Worm (Caenorhabditis elegans): ENCODE data around the gene F55C5.10.

Gene F55C5.10

DNA sequence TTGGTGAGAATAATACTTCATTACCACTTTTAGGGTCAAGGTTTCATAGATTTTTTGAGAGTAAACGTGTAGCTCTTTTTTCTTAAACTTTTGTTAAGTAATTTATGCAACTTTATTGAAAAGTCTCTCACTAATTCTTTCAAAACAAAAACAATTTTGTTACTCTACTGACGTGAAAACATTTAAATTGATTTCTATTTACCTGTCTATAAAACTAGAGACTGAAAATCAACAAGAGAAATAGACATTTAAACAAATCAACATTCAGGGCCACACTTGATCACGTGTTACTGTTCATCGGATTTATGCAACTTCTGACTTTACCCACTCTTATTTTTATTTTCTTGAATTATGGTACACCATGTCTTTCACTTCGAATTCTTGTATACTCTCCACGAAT is 26.9 kb upstream of the F55C5.10 start, which contains the start of gene ugt-55:
TSS of gene ugt-55 (plus strand) at position 301 of the 400 bp plus-strand sequence.
- TF ChIP-seq ztf-23 (GFP tag; IDR thresholded peaks at IDR 0.05) (no peak), T22C8.4 (GFP tag; IDR thresholded peaks at IDR 0.05) (no peak), ref-1 (GFP tag; conservative IDR thresholded peaks at IDR 0.05) (no peak), med-1 (GFP tag; optimal IDR thresholded peaks at IDR 0.05; ENCODE audit: insufficient read depth) (no peak), cog-1 (tag; optimal IDR thresholded peaks at IDR 0.05) (no peak), klf-2 (GFP tag; conservative IDR thresholded peaks at IDR 0.05) (no peak), flt-1 (GFP tag; IDR thresholded peaks at IDR 0.05) (no peak), ztf-29 (GFP tag; IDR thresholded peaks at IDR 0.05) (no peak), tab-1 (GFP tag; IDR thresholded peaks at IDR 0.05) (no peak)

DNA sequence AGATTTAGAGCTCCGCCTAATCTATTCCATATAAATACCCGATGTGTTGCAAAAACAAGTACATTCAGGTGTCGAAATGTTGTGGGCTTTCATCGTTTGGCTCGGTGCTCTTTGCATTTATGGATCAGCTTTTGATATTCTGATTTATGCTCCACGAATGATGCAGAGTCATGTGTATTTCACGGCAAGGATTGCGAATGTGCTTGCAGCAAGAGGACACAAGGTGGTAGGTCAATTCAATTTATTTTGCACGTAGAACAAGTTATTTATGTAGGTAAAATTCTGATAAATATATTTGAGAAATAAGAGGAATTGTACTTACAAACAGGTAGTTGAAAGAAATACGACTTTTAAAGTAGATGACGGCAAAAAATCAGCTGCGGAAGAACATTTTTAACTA is 24.4 kb upstream of the F55C5.10 start, which contains the start of gene ugt-56:
TSS of gene ugt-56 (plus strand) at position 61 of the 400 bp plus-strand sequence.
- TF ChIP-seq T22C8.4 (GFP tag; IDR thresholded peaks at IDR 0.05) (no peak), flt-1 (GFP tag; IDR thresholded peaks at IDR 0.05) (no peak)

DNA sequence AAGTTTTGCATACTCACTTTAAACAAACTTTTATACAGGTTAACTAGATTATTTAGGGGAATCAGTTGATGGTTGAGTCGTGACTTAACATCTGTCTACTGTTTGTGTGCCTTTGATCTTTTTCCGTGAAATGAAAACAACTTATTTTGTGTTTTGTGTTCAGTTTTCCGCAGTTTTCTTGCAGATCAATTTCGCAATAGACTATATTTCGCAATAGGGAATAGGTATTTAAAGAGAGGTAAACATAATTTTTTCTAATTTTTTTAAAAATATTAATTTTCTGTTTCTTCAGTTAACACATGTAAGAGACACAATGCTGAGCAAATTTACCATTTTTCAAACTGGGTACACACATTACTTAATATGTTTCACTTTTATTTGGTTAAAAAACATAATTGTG is 21.9 kb upstream of the F55C5.10 start, which contains the start of gene tbb-6:
TSS of gene tbb-6 (plus strand) at position 155 of the 400 bp plus-strand sequence.
- TF ChIP-seq T22C8.4 (GFP tag; IDR thresholded peaks at IDR 0.05) (no peak), ztf-29 (GFP tag; IDR thresholded peaks at IDR 0.05) (no peak), med-1 (GFP tag; optimal IDR thresholded peaks at IDR 0.05; ENCODE audit: insufficient read depth) (no peak), flt-1 (GFP tag; IDR thresholded peaks at IDR 0.05) (no peak), tab-1 (GFP tag; IDR thresholded peaks at IDR 0.05) (no peak), ztf-23 (GFP tag; IDR thresholded peaks at IDR 0.05) (no peak)

DNA sequence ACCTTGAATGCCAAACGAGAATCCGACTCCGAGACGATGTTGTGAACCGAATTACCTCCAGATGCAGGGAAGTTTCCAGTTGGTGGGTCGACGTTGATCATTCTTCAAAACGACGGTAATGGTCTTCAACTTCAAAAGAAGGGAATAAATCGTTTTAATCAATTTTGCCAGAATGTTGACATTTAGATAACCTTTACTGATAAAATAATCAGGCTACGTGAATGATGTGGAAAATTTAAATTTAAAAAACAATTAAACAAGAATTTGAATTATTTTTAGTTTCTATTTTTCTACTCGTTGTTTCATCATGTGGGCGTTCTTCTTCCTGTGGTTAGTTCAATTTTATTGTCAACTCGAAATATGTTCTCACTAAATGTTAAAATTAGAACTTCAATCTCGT is 19.6 kb upstream of the F55C5.10 start, which contains the start of gene ssp-35:
TSS of gene ssp-35 (minus strand) at position 101 of the 400 bp plus-strand sequence.
- TF ChIP-seq ztf-29 (GFP tag; IDR thresholded peaks at IDR 0.05) (no peak), flt-1 (GFP tag; IDR thresholded peaks at IDR 0.05) (no peak), ref-1 (GFP tag; conservative IDR thresholded peaks at IDR 0.05) (no peak), cog-1 (tag; optimal IDR thresholded peaks at IDR 0.05) (no peak), tab-1 (GFP tag; IDR thresholded peaks at IDR 0.05) (no peak), ztf-23 (GFP tag; IDR thresholded peaks at IDR 0.05) (no peak), T22C8.4 (GFP tag; IDR thresholded peaks at IDR 0.05) (no peak), med-1 (GFP tag; optimal IDR thresholded peaks at IDR 0.05; ENCODE audit: insufficient read depth) (no peak), klf-2 (GFP tag; conservative IDR thresholded peaks at IDR 0.05) (no peak)

DNA sequence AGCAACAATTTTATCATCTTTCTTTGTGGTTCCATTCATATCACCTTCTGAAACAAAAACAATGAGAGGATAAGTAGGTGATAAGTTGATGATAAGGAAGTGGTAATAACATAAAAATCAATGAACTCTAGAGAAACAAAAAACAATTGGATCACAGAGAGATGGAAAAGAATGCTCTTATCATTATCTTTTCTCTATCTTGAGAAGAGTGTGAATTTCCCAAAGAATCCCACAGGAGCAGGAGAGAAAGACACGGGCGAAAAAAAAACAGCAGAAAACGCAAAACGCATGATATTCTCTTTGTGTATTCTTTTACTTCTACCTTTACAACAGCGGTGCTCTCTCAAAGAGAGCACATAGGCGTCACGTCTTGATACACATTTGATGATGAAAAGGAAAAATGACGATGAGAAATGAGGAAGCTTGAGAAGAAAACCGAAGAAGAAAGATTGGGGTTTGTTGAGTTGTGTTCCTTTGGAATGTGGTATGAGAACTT is 14.0 kb upstream of the F55C5.10 start, which contains the start of gene twk-24:
TSS of gene twk-24 (minus strand) at position 51 of the 496 bp plus-strand sequence.
- TF ChIP-seq klf-2 (GFP tag; conservative IDR thresholded peaks at IDR 0.05) (no peak), ref-1 (GFP tag; conservative IDR thresholded peaks at IDR 0.05) (no peak), tab-1 (GFP tag; IDR thresholded peaks at IDR 0.05) (no peak), ztf-23 (GFP tag; IDR thresholded peaks at IDR 0.05) (no peak), med-1 (GFP tag; optimal IDR thresholded peaks at IDR 0.05; ENCODE audit: insufficient read depth) (no peak), T22C8.4 (GFP tag; IDR thresholded peaks at IDR 0.05) (no peak), flt-1 (GFP tag; IDR thresholded peaks at IDR 0.05) (no peak), ztf-29 (GFP tag; IDR thresholded peaks at IDR 0.05) (no peak), cog-1 (tag; optimal IDR thresholded peaks at IDR 0.05) (no peak)

DNA sequence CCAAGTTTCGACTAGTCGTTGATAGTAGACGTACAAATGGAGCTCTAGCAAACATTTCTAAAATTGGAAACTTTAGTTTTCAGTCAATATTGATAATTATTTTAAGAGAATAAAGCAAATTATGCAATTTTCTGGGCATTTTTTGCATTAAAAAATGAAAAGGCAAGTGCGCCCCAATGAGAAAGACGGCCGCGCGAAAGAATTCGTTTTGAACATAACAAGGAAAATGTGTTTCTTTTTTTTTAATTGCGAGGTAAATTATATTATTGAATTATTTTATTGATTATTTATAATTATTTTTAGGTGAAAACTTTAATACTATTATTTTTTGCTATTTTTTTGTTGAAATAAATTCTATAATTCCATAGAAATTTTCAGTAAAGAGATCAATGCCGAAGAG is 11.8 kb upstream of the F55C5.10 start, which contains the start of the genes tsfm-1 and capg-2:
TSS of gene tsfm-1 (minus strand) at position 57 of the 400 bp plus-strand sequence.
TSS of gene capg-2 (plus strand) at position 379 of the 400 bp plus-strand sequence.
- TF ChIP-seq T22C8.4 (GFP tag; IDR thresholded peaks at IDR 0.05) (no peak), ztf-23 (GFP tag; IDR thresholded peaks at IDR 0.05) (no peak), flt-1 (GFP tag; IDR thresholded peaks at IDR 0.05) (no peak), ref-1 (GFP tag; conservative IDR thresholded peaks at IDR 0.05) (no peak), tab-1 (GFP tag; IDR thresholded peaks at IDR 0.05) (no peak), cog-1 (tag; optimal IDR thresholded peaks at IDR 0.05) (no peak), med-1 (GFP tag; optimal IDR thresholded peaks at IDR 0.05; ENCODE audit: insufficient read depth) (no peak), ztf-29 (GFP tag; IDR thresholded peaks at IDR 0.05) (no peak), klf-2 (GFP tag; conservative IDR thresholded peaks at IDR 0.05) (no peak)

DNA sequence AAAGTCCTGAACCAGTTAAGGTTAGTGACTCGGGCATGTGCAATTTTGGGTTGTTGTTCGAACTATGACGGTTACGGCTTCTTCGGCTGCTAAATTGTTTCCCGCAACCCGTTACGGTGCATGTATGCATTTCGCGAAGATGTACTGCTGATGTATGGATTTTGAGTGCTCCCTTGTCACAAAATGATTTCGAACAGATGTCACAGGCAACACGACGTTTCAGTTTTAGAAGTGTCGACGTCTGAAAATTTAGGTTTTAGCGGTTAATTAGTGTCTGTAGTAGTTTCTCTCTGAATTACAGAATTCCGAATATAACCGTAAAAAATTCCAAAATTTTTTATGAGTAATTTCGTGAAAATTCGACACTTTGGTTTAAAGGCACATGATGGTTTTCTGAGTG is 7.6 kb upstream of the F55C5.10 start:
- TF ChIP-seq ztf-29 (GFP tag; IDR thresholded peaks at IDR 0.05) (no peak), tab-1 (GFP tag; IDR thresholded peaks at IDR 0.05) (no peak), flt-1 (GFP tag; IDR thresholded peaks at IDR 0.05) (no peak), klf-2 (GFP tag; conservative IDR thresholded peaks at IDR 0.05) (no peak), cog-1 (tag; optimal IDR thresholded peaks at IDR 0.05) (no peak)

DNA sequence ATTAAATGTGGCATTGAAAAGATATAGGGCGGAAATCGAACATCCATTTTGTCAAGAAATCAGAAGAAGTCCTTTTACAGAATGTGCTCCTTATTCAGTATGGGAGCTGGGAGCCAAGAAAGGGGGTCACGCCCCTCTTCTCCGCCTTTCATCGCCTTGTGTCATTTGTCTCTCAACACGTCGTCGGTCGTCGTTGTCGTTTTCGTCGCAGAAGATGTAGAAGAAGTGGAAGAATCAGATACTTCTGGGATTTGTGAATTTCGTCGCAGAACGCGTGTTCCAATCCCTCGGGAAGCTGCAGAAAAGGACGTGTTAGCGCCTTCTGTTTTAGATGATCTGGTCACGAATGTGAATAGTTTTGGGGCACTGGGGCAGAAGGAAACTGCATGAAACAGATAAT is 6.3 kb upstream of the F55C5.10 start, which contains the start of gene bnc-1:
TSS of gene bnc-1 (minus strand) at position 101 of the 400 bp plus-strand sequence.
- TF ChIP-seq T22C8.4 (GFP tag; IDR thresholded peaks at IDR 0.05) (no peak), ztf-23 (GFP tag; IDR thresholded peaks at IDR 0.05) (no peak), cog-1 (tag; optimal IDR thresholded peaks at IDR 0.05) (no peak), tab-1 (GFP tag; IDR thresholded peaks at IDR 0.05) (no peak), ztf-29 (GFP tag; IDR thresholded peaks at IDR 0.05) (no peak), ref-1 (GFP tag; conservative IDR thresholded peaks at IDR 0.05) (no peak), med-1 (GFP tag; optimal IDR thresholded peaks at IDR 0.05; ENCODE audit: insufficient read depth) (no peak), klf-2 (GFP tag; conservative IDR thresholded peaks at IDR 0.05) (no peak), flt-1 (GFP tag; IDR thresholded peaks at IDR 0.05) (no peak)

DNA sequence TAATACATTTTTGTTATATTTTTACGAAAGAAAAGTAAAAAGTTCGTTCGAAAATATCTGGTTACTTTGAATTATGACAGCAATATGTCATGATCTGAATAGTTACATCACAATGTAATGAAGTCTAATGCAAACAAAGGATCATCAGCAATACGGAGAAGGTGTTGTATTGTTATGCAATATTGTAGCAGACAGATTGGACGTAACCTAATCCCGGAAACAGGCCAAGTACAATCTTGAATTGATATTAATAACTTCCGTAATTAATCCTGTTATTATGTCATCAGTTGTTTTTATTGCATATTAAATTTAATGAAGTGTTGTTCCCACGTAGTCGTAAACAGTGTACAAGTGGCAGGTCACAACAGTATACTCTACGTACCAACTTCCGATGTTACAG is 1.8 kb upstream of the F55C5.10 start:
- no peak for TF ChIP-seq med-1 (GFP tag; optimal IDR thresholded peaks at IDR 0.05; ENCODE audit: insufficient read depth)
- no peak for TF ChIP-seq ztf-29 (GFP tag; IDR thresholded peaks at IDR 0.05)
- TF ChIP-seq ref-1 (GFP tag; conservative IDR thresholded peaks at IDR 0.05): no peak
- no peak for TF ChIP-seq flt-1 (GFP tag; IDR thresholded peaks at IDR 0.05)
- no peak for TF ChIP-seq ztf-23 (GFP tag; IDR thresholded peaks at IDR 0.05)
- no peak for TF ChIP-seq T22C8.4 (GFP tag; IDR thresholded peaks at IDR 0.05)
- TF ChIP-seq cog-1 (tag; optimal IDR thresholded peaks at IDR 0.05): no peak
- no peak for TF ChIP-seq klf-2 (GFP tag; conservative IDR thresholded peaks at IDR 0.05)
- no peak for TF ChIP-seq tab-1 (GFP tag; IDR thresholded peaks at IDR 0.05)

DNA sequence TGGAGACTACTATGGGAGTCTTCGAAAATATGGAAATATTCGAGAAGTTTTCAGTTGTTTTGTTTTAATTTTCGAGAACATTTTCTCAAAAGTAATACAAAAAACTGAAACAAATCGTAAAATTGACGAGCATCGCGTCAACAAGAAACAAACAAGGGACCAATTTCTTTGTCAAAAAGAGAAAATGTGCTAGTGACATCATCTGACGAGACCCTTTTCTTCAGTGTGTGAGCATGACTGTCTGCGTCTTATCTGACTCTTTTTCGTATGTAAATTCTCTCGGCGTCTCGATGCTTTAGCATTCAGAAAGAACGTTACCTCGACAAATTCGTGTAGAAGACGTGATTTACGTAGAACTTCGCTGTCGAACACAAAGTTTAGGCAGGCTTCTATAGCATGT is 4.4 kb downstream of the F55C5.10 start:
- TF ChIP-seq klf-2 (GFP tag; conservative IDR thresholded peaks at IDR 0.05): no peak
- TF ChIP-seq ztf-29 (GFP tag; IDR thresholded peaks at IDR 0.05): no peak
- TF ChIP-seq flt-1 (GFP tag; IDR thresholded peaks at IDR 0.05): no peak
- no peak for TF ChIP-seq ztf-23 (GFP tag; IDR thresholded peaks at IDR 0.05)
- no peak for TF ChIP-seq med-1 (GFP tag; optimal IDR thresholded peaks at IDR 0.05; ENCODE audit: insufficient read depth)
- TF ChIP-seq tab-1 (GFP tag; IDR thresholded peaks at IDR 0.05): no peak
- TF ChIP-seq T22C8.4 (GFP tag; IDR thresholded peaks at IDR 0.05): no peak
- no peak for TF ChIP-seq cog-1 (tag; optimal IDR thresholded peaks at IDR 0.05)
- no peak for TF ChIP-seq ref-1 (GFP tag; conservative IDR thresholded peaks at IDR 0.05)

Measured in whole organism, midembryonic.